Fruit fly (Drosophila melanogaster) whole organism, prepupa: ENCODE measurements around the gene HDAC6.

Experiments
- CG10631 ChIP-seq: fragments of 200-800 bp; sonication (Bioruptor generic); optimal IDR thresholded peaks from 2 replicates; lab custom pipeline; 2016; ENCODE audit warnings: missing biosample characterization, missing genetic modification characterization
- CG11294 ChIP-seq: fragments of 200-800 bp; sonication (Bioruptor generic); IDR thresholded peaks from 2 replicates; pipeline ENCODE4 v1.3.6; 2022; ENCODE audit warnings: missing biosample characterization, missing genetic modification characterization
- CG11902 ChIP-seq: fragments of 200-800 bp; sonication (Bioruptor generic); optimal IDR thresholded peaks from 3 replicates; lab custom pipeline; 2016; ENCODE audit warnings: missing biosample characterization, missing genetic modification characterization
- CG1621 ChIP-seq: fragments of 200-800 bp; sonication (Bioruptor generic); optimal IDR thresholded peaks from 3 replicates; lab custom pipeline; 2018; ENCODE audit warnings: missing biosample characterization, mild to moderate bottlenecking, missing genetic modification characterization
- CG31627 ChIP-seq: fragments of 200-800 bp; sonication (Bioruptor generic); optimal IDR thresholded peaks from 3 replicates; lab custom pipeline; 2016; ENCODE audit warnings: missing biosample characterization, missing genetic modification characterization
- CG32006 ChIP-seq: fragments of 200-800 bp; sonication (Bioruptor generic); optimal IDR thresholded peaks from 3 replicates; lab custom pipeline; 2017; ENCODE audit warnings: missing biosample characterization, mild to moderate bottlenecking, missing genetic modification characterization
- CG34406 ChIP-seq: fragments of 200-800 bp; sonication (Bioruptor generic); optimal IDR thresholded peaks from 3 replicates; lab custom pipeline; 2016; ENCODE audit warnings: missing biosample characterization, missing genetic modification characterization
- CG6163 ChIP-seq: fragments of 200-800 bp; sonication (Bioruptor generic); IDR thresholded peaks from 3 replicates; pipeline ENCODE4 v1.3.6; 2022; ENCODE audit warnings: missing biosample characterization, missing genetic modification characterization
- CG6276 ChIP-seq: fragments of 200-800 bp; sonication (Bioruptor generic); optimal IDR thresholded peaks from 2 replicates; lab custom pipeline; 2017; ENCODE audit warnings: missing biosample characterization, mild to moderate bottlenecking, missing genetic modification characterization
- CG6792 ChIP-seq: fragments of 200-800 bp; sonication (Bioruptor generic); optimal IDR thresholded peaks from 3 replicates; lab custom pipeline; 2016; ENCODE audit warnings: missing biosample characterization, missing genetic modification characterization
- CG6808 ChIP-seq: fragments of 200-800 bp; sonication (Bioruptor generic); optimal IDR thresholded peaks from 3 replicates; lab custom pipeline; 2017; ENCODE audit warnings: missing biosample characterization, missing genetic modification characterization, mild to moderate bottlenecking, moderate library complexity, missing genetic modification reagents
- CG7368 ChIP-seq: fragments of 200-800 bp; sonication (Bioruptor generic); optimal IDR thresholded peaks from 3 replicates; lab custom pipeline; 2016; ENCODE audit warnings: missing biosample characterization, missing genetic modification characterization
- CG8632 ChIP-seq: fragments of 200-800 bp; sonication (Bioruptor generic); optimal IDR thresholded peaks from 3 replicates; lab custom pipeline; 2016; ENCODE audit warnings: missing biosample characterization, missing genetic modification characterization
- CG9139 ChIP-seq: fragments of 200-800 bp; sonication (Bioruptor generic); optimal IDR thresholded peaks from 3 replicates; lab custom pipeline; 2017; ENCODE audit warnings: missing biosample characterization, mild to moderate bottlenecking, missing genetic modification characterization
- Eip78C ChIP-seq: fragments of 200-800 bp; sonication (Bioruptor generic); peaks from one replicate; lab custom pipeline; 2016; ENCODE audit warnings: missing biosample characterization, missing genetic modification characterization
- Ets21C ChIP-seq: fragments of 200-800 bp; sonication (Bioruptor generic); optimal IDR thresholded peaks from 3 replicates; lab custom pipeline; 2016; ENCODE audit warnings: missing biosample characterization, missing genetic modification characterization
- Ets96B ChIP-seq: fragments of 200-800 bp; optimal IDR thresholded peaks from 2 replicates; lab custom pipeline; 2019; ENCODE audit warnings: missing biosample characterization, mild to moderate bottlenecking, missing genetic modification characterization, moderate library complexity
- Hr38 ChIP-seq: sonication (Bioruptor generic); optimal IDR thresholded peaks from 2 replicates; lab custom pipeline; 2016; ENCODE audit warnings: missing biosample characterization, missing genetic modification characterization
- Hr39 ChIP-seq: fragments of 200-800 bp; sonication (Bioruptor generic); optimal IDR thresholded peaks from 2 replicates; lab custom pipeline; 2016; ENCODE audit warnings: missing biosample characterization, missing genetic modification characterization
- Met ChIP-seq: fragments of 200-800 bp; sonication (Bioruptor generic); optimal IDR thresholded peaks from 3 replicates; lab custom pipeline; 2016; ENCODE audit warnings: missing biosample characterization, missing genetic modification characterization
- OdsH ChIP-seq: fragments of 200-800 bp; sonication (Bioruptor generic); optimal IDR thresholded peaks from 3 replicates; lab custom pipeline; 2016; ENCODE audit warnings: missing biosample characterization, missing genetic modification characterization
- Smox ChIP-seq: fragments of 200-800 bp; sonication (Bioruptor generic); optimal IDR thresholded peaks from 3 replicates; lab custom pipeline; 2016; ENCODE audit warnings: missing biosample characterization, missing genetic modification characterization
- Sox14 ChIP-seq: fragments of 200-800 bp; sonication (Bioruptor generic); optimal IDR thresholded peaks from 3 replicates; lab custom pipeline; 2016; ENCODE audit warnings: missing biosample characterization, missing genetic modification characterization
- Sox15 ChIP-seq: fragments of 200-800 bp; sonication (Bioruptor generic); optimal IDR thresholded peaks from 3 replicates; lab custom pipeline; 2016; ENCODE audit warnings: missing biosample characterization, missing genetic modification characterization
- cyc ChIP-seq: fragments of 200-800 bp; sonication (Bioruptor generic); optimal IDR thresholded peaks from 3 replicates; lab custom pipeline; 2016; ENCODE audit warnings: missing biosample characterization, missing genetic modification characterization
- eg ChIP-seq: fragments of 200-800 bp; sonication (Bioruptor generic); IDR thresholded peaks from 3 replicates; pipeline ENCODE4 v1.3.6; 2022; ENCODE audit warnings: missing biosample characterization, missing genetic modification characterization
- esn ChIP-seq: fragments of 200-800 bp; sonication (Bioruptor generic); optimal IDR thresholded peaks from 2 replicates; lab custom pipeline; 2016; ENCODE audit warnings: missing biosample characterization, mild to moderate bottlenecking, missing genetic modification characterization, moderate library complexity
- fkh ChIP-seq: fragments of 200-800 bp; sonication (Bioruptor generic); optimal IDR thresholded peaks from 3 replicates; lab custom pipeline; 2017; ENCODE audit warnings: missing biosample characterization, mild to moderate bottlenecking, missing genetic modification characterization, moderate library complexity
- lz ChIP-seq: fragments of 200-800 bp; sonication (Bioruptor generic); optimal IDR thresholded peaks from 3 replicates; lab custom pipeline; 2016; ENCODE audit warnings: missing biosample characterization, missing genetic modification characterization
- ss ChIP-seq, 2 experiments: fragments of 200-800 bp; sonication (Bioruptor generic); optimal IDR thresholded peaks; 2 replicates in 1 of 2; 3 replicates in 1 of 2; lab custom pipeline; 2017 to 2018; ENCODE audit warnings: mild to moderate bottlenecking in 2 of 2, missing biosample characterization in 2 of 2, missing genetic modification characterization in 2 of 2, moderate library complexity in 1 of 2
- svp ChIP-seq: fragments of 200-800 bp; sonication (Bioruptor generic); peaks from one replicate; lab custom pipeline; 2016; ENCODE audit warnings: missing biosample characterization, missing genetic modification characterization
- topi ChIP-seq: fragments of 200-800 bp; sonication (Bioruptor generic); optimal IDR thresholded peaks from 3 replicates; lab custom pipeline; 2016; ENCODE audit warnings: missing biosample characterization, missing genetic modification characterization
- vri ChIP-seq: fragments of 200-800 bp; sonication (Bioruptor generic); optimal IDR thresholded peaks from 3 replicates; lab custom pipeline; 2016; ENCODE audit warnings: missing biosample characterization, mild to moderate bottlenecking, missing genetic modification characterization

Gene HDAC6

DNA sequence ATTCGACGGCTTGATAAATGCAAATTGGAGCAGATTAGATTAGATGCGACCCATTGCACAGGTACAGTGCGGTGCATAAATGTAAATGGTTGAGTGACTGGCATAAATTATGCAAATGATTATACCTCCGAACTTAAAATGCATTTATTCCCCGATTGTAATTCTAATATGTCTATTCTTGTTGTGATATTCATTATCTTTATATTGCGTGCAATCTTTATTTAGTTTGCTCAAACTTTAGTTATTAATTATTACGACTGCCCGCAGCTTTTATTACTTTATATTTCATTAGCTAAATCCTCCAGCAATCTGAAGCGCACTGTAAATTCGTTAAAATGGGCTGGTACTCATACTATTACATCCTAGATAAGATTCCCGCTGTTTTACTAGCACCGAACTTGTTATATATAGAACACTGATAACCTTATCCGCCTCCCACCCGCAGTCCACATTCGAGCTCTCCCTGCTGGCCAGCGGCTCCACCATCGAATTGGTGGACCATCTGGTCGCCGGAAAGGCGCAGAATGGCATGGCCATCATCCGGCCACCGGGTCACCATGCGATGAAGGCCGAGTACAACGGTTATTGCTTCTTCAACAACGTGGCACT, 2.8 kb downstream of the HDAC6 start:
- TF ChIP-seq CG31627 (GFP tag; lab: Kevin White, UChicago) = peak; percentile 20
- peak; percentile 19 for TF ChIP-seq Ets21C (GFP tag; lab: Kevin White, UChicago)
- peak; percentile 37 for TF ChIP-seq Hr39
- TF ChIP-seq lz (GFP tag; lab: Kevin White, UChicago) = peak; percentile 38
- no peak for TF ChIP-seq CG11294 (GFP tag; lab: Robert Waterston, UW)
- TF ChIP-seq svp (GFP tag; lab: Kevin White, UChicago) = peak; percentile 98
- no peak for TF ChIP-seq CG6276 (GFP tag; lab: Kevin White, UChicago)
- TF ChIP-seq cyc (GFP tag; lab: Kevin White, UChicago) = peak; percentile 3
- peak; percentile 40 for TF ChIP-seq topi (GFP tag; lab: Kevin White, UChicago)
- peak; percentile 62 for TF ChIP-seq Eip78C (GFP tag; lab: Kevin White, UChicago)
- TF ChIP-seq Ets96B = no peak
- peak; percentile 1 for TF ChIP-seq CG6792 (GFP tag; lab: Kevin White, UChicago)
- TF ChIP-seq Sox14 (GFP tag; lab: Kevin White, UChicago) = peak; percentile 4
- peak; percentile 41 for TF ChIP-seq esn (GFP tag; lab: Kevin White, UChicago)
- peak; percentile 22 for TF ChIP-seq Smox
- no peak for TF ChIP-seq Hr38
- no peak for TF ChIP-seq CG6808
- TF ChIP-seq vri (GFP tag; lab: Kevin White, UChicago) = peak; percentile 79
- peak; percentile 42 for TF ChIP-seq Met
- TF ChIP-seq, all 60 proteins: peak for 14

DNA sequence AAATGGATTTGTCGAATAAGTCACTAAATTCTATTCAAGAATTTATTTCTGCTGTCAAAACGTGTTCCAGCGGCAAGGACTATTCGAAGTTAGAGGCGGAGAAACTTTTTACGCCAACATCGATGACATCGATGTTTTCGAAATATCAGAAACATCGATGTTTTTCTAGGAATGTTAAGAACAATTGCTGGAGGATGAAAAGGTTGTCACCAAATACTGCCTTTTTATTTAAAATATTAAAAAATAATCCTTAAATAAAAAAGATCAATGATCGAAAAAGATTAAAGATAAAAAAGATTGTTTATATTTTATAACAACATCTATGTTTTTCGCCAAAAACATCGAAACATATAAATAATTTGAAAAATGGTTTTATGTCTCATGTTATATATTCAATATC, 8.9 kb downstream of the HDAC6 start, which contains the start of gene CG9123:
Gene CG9123 (minus strand): TSS at position 101 of the 400 bp plus-strand sequence.
- no peak for TF ChIP-seq CG1621 (tag; lab: Kevin White, UChicago)
- no peak for TF ChIP-seq fkh (GFP tag; lab: Kevin White, UChicago)
- TF ChIP-seq vri (GFP tag; lab: Kevin White, UChicago) = no peak
- TF ChIP-seq Ets21C (GFP tag; lab: Kevin White, UChicago) = no peak
- no peak for TF ChIP-seq ss (GFP tag; optimal IDR thresholded peaks at IDR 0.05; lab: Kevin White, UChicago)
- no peak for TF ChIP-seq CG8632 (GFP tag; lab: Kevin White, UChicago)
- TF ChIP-seq lz (GFP tag; lab: Kevin White, UChicago) = no peak
- TF ChIP-seq CG32006 = no peak
- TF ChIP-seq Sox14 (GFP tag; lab: Kevin White, UChicago) = no peak
- no peak for TF ChIP-seq CG11294 (GFP tag; lab: Robert Waterston, UW)
- no peak for TF ChIP-seq CG7368 (GFP tag; lab: Kevin White, UChicago)
- no peak for TF ChIP-seq svp (GFP tag; lab: Kevin White, UChicago)
- no peak for TF ChIP-seq CG11902
- no peak for TF ChIP-seq eg (GFP tag; lab: Robert Waterston, UW)
- TF ChIP-seq, all 60 proteins: peak for 0

DNA sequence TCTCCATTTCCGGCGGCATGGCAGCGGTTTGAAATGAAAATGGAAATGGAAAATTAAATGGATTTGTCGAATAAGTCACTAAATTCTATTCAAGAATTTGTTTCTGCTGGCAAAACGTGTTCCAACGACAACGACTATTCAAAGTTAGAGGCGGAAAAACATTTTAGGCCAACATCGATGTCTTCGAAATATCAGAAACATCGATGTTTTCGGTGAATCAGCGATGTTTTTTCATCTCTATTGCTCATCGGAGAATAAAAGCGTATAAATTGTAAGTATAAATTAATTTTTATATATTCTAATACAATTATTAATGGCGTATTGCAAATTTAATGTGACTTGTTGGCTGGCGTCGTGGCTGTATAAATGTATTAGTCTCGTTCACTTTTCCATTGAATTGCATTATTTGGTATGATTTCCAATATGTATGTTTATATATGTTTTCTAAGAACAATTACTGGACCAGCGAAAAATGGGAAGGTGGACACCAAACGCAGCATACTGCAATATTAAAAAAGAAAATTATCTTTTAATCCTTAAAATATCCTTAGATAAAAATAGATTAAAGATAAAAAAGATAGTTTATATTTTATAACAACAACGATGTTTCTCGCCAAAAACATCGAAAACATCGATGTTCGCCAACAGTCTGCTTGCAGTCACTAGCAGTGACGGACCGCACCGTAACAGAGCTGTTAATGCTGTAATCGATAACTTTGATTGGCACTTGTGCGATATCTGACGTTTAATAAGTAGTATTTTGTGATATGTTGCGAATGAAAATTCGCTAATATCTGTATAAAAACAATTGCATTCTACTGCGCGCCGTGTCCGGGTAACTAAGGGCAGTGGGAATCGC, 11.6 kb downstream of the HDAC6 start, which contains the start of the genes CG12608 and Prp5:
Gene CG12608 (minus strand): TSS at position 153 of the 859 bp plus-strand sequence.
Gene Prp5 (plus strand): TSS at position 697 of the 859 bp plus-strand sequence.
- peak; percentile 34 for TF ChIP-seq svp (GFP tag; lab: Kevin White, UChicago)
- no peak for TF ChIP-seq CG11294 (GFP tag; lab: Robert Waterston, UW)
- no peak for TF ChIP-seq lz (GFP tag; lab: Kevin White, UChicago)
- peak; percentile 5 for TF ChIP-seq OdsH (GFP tag; lab: Kevin White, UChicago)
- peak; percentile 21; the same call in 1 of the 3 replicates for TF ChIP-seq CG6163 (GFP tag; lab: Robert Waterston, UW)
- no peak for TF ChIP-seq Eip78C (GFP tag; lab: Kevin White, UChicago)
- peak; percentile 27 for TF ChIP-seq CG10631
- no peak for TF ChIP-seq CG34406
- no peak for TF ChIP-seq CG6276 (GFP tag; lab: Kevin White, UChicago)
- no peak for TF ChIP-seq CG9139 (GFP tag; lab: Kevin White, UChicago)
- TF ChIP-seq Sox15 (GFP tag; lab: Kevin White, UChicago) = no peak
